Fruit fly (Drosophila melanogaster) whole organism, pupa: Measurements from ENCODE around the gene Grik.

ENCODE experiments used
- CG10348 ChIP-seq: fragments of 200-800 bp; sonication (Bioruptor generic); IDR thresholded peaks from 2 replicates; pipeline ENCODE4 v1.3.6; 2022; ENCODE audit warnings: missing biosample characterization, missing genetic modification characterization
- CG12605 ChIP-seq: fragments of 200-800 bp; sonication (Bioruptor generic); IDR thresholded peaks from 2 replicates; pipeline ENCODE4 v1.3.6; 2022; ENCODE audit warnings: missing biosample characterization, missing genetic modification characterization
- CG13204 ChIP-seq: fragments of 200-800 bp; sonication (Bioruptor generic); optimal IDR thresholded peaks from 2 replicates; lab custom pipeline; 2018; ENCODE audit warnings: missing biosample characterization, mild to moderate bottlenecking, missing genetic modification characterization, moderate library complexity
- CG14655 ChIP-seq: fragments of 200-800 bp; sonication (Bioruptor generic); optimal IDR thresholded peaks from 3 replicates; lab custom pipeline; 2017; ENCODE audit warnings: mild to moderate bottlenecking, missing biosample characterization, missing genetic modification reagents, missing genetic modification characterization
- CG15710 ChIP-seq: fragments of 200-800 bp; sonication (Bioruptor generic); optimal IDR thresholded peaks from 2 replicates; lab custom pipeline; 2018; ENCODE audit warnings: missing biosample characterization, mild to moderate bottlenecking, missing genetic modification characterization, moderate library complexity
- CG17806 ChIP-seq: fragments of 200-800 bp; sonication (Bioruptor generic); optimal IDR thresholded peaks from 2 replicates; lab custom pipeline; 2018; ENCODE audit warnings: missing biosample characterization, mild to moderate bottlenecking, missing genetic modification characterization, moderate library complexity
- CG32121 ChIP-seq: fragments of 200-800 bp; sonication (Bioruptor generic); IDR thresholded peaks from 2 replicates; pipeline ENCODE4 v1.3.6; 2022; ENCODE audit warnings: missing biosample characterization, missing genetic modification characterization
- CG34367 ChIP-seq: fragments of 200-800 bp; sonication (Bioruptor generic); optimal IDR thresholded peaks from 2 replicates; lab custom pipeline; 2018; ENCODE audit warnings: missing biosample characterization, mild to moderate bottlenecking, missing genetic modification characterization
- CG4496 ChIP-seq: fragments of 200-800 bp; sonication (Bioruptor generic); IDR thresholded peaks from 3 replicates; pipeline ENCODE4 v1.3.6; 2022; ENCODE audit warnings: missing biosample characterization, missing genetic modification characterization
- CG8159 ChIP-seq: fragments of 200-800 bp; sonication (Bioruptor generic); optimal IDR thresholded peaks from 3 replicates; lab custom pipeline; 2018; ENCODE audit warnings: missing biosample characterization, mild to moderate bottlenecking, missing genetic modification characterization, moderate library complexity
- CG8301 ChIP-seq: fragments of 200-800 bp; sonication (Bioruptor generic); optimal IDR thresholded peaks from 2 replicates; lab custom pipeline; 2018; ENCODE audit warnings: missing biosample characterization, mild to moderate bottlenecking, missing genetic modification characterization
- CG9948 ChIP-seq: fragments of 200-800 bp; sonication (Bioruptor generic); optimal IDR thresholded peaks from 2 replicates; lab custom pipeline; 2018; ENCODE audit warnings: missing biosample characterization, mild to moderate bottlenecking, missing genetic modification characterization, moderate library complexity
- D1 ChIP-seq: fragments of 200-800 bp; sonication (Bioruptor generic); optimal IDR thresholded peaks from 2 replicates; lab custom pipeline; 2018; ENCODE audit warnings: missing biosample characterization, mild to moderate bottlenecking, missing genetic modification characterization, moderate library complexity
- EcR ChIP-seq: fragments of 200-800 bp; sonication (Bioruptor generic); optimal IDR thresholded peaks from 3 replicates; lab custom pipeline; 2019; ENCODE audit warnings: missing biosample characterization, missing genetic modification characterization, mild to moderate bottlenecking, moderate library complexity, missing genetic modification reagents
- Ets98B ChIP-seq: fragments of 200-800 bp; sonication (Bioruptor generic); IDR thresholded peaks from 2 replicates; pipeline ENCODE4 v1.3.6; 2022; ENCODE audit warnings: missing biosample characterization, missing genetic modification characterization
- Pif1A ChIP-seq: fragments of 200-800 bp; sonication (Bioruptor generic); optimal IDR thresholded peaks from 3 replicates; lab custom pipeline; 2016; ENCODE audit warnings: missing biosample characterization, missing genetic modification characterization
- Pif1B ChIP-seq: fragments of 200-800 bp; sonication (Bioruptor generic); optimal IDR thresholded peaks from 3 replicates; lab custom pipeline; 2016; ENCODE audit warnings: missing biosample characterization, missing genetic modification characterization
- Snoo ChIP-seq: fragments of 200-800 bp; sonication (Bioruptor generic); optimal IDR thresholded peaks from 3 replicates; lab custom pipeline; 2017; ENCODE audit warnings: missing biosample characterization, mild to moderate bottlenecking, missing genetic modification characterization, inconsistent platforms
- fd96Ca ChIP-seq: fragments of 200-800 bp; sonication (Bioruptor generic); IDR thresholded peaks from 3 replicates; pipeline ENCODE4 v1.3.6; 2022; ENCODE audit warnings: missing biosample characterization, missing genetic modification characterization
- gl ChIP-seq: fragments of 200-800 bp; sonication (Bioruptor generic); optimal IDR thresholded peaks from 2 replicates; lab custom pipeline; 2018; ENCODE audit warnings: missing biosample characterization, mild to moderate bottlenecking, missing genetic modification characterization
- rn ChIP-seq: fragments of 200-800 bp; sonication (Bioruptor generic); IDR thresholded peaks from 2 replicates; pipeline ENCODE4 v1.3.6; 2022; ENCODE audit warnings: missing biosample characterization, missing genetic modification characterization

The Grik gene

DNA sequence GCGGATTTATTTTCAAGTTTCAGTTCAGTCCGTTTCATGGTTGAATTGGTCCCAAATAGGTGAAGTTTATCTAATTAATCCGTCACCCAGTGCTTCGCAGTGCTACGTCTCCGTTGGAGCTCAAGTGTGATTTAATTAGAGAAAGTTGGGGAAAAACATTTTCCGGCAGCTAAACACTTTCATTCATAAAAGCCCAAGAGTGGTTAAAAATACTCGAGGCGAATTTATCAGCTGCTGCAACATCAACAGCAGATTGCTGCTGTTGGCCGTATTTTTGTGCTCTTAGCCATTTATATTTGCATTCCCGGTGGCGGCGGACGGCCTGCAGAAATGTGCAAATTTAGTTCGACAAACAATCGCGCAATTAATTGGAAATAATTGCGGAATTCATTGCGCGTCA lies at the start of gene Grik:
Gene Grik, plus strand, starts transcription at position 301 of the 400 bp plus-strand sequence.
- no peak for TF ChIP-seq Snoo (tag; lab: Kevin White, UChicago)
- no peak for TF ChIP-seq Pif1B (GFP tag; lab: Kevin White, UChicago)
- TF ChIP-seq CG12605 (GFP tag; lab: Robert Waterston, UW) = no peak
- TF ChIP-seq D1 (tag; lab: Kevin White, UChicago) = no peak
- no peak for TF ChIP-seq fd96Ca (GFP tag; lab: Robert Waterston, UW)
- TF ChIP-seq gl = no peak
- TF ChIP-seq CG8301 (tag; lab: Kevin White, UChicago) = no peak
- TF ChIP-seq rn (GFP tag; lab: Robert Waterston, UW) = no peak
- TF ChIP-seq CG10348 (GFP tag; lab: Robert Waterston, UW) = no peak
- no peak for TF ChIP-seq CG34367 (tag; lab: Kevin White, UChicago)

DNA sequence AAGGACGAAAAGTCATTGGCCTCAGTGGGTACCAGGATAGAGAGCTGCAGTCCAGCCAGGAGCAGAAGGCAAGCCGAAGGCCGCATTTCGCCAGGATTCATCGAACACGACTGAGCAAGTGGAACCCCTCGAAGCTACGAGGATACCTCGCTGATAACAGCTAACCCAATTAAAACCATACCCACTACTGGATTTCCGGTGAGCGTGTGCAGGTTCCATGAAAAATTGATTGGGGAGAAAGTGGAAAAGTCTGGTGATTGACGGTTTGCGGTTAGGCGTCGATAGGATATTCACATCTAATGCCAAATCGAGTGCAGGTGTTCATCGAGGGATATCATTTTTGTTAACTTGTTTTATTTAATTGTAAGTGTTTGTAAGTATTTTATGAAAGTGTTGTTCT lies 41.9 kb upstream of the Grik start, which contains the start of gene Ir93a:
Gene Ir93a, minus strand, starts transcription at position 101 of the 400 bp plus-strand sequence.
- TF ChIP-seq fd96Ca (GFP tag; lab: Robert Waterston, UW) (no peak), CG12605 (GFP tag; lab: Robert Waterston, UW) (no peak), CG8301 (tag; lab: Kevin White, UChicago) (no peak), Snoo (tag; lab: Kevin White, UChicago) (no peak), Pif1A (GFP tag; lab: Kevin White, UChicago) (no peak), rn (GFP tag; lab: Robert Waterston, UW) (no peak), CG14655 (GFP tag; lab: Kevin White, UChicago) (no peak), gl (no peak), CG34367 (tag; lab: Kevin White, UChicago) (no peak), CG13204 (no peak), CG9948 (no peak), D1 (tag; lab: Kevin White, UChicago) (no peak), CG32121 (no peak), Pif1B (GFP tag; lab: Kevin White, UChicago) (no peak), Ets98B (GFP tag; lab: Robert Waterston, UW) (no peak), CG8159 (tag; lab: Kevin White, UChicago) (no peak), CG15710 (no peak), CG10348 (GFP tag; lab: Robert Waterston, UW) (no peak), CG4496 (GFP tag; lab: Robert Waterston, UW) (no peak)

DNA sequence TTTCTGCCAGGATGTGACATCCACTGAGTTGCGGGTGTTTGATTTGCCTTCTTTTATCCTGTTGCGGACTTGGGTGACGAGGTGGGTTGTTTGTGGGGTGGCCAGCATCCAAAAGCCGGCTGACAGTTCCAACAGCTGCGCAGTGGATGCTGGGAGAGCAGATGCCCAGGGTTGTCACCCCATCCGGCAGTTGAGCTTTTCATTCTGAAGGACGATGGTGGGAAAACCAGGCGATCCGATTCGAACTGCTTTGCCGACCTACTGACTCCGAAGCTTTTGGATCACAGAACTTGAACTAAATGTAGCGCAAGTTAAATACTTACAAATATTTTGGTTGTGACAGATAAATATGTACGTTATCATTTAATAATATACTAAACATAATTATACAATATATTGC lies 35.6 kb upstream of the Grik start, which contains the start of gene KaiR1D:
Gene KaiR1D, minus strand, starts transcription at position 28 of the 400 bp plus-strand sequence.
- TF ChIP-seq CG13204 = no peak
- TF ChIP-seq CG4496 (GFP tag; lab: Robert Waterston, UW) = no peak
- TF ChIP-seq CG14655 (GFP tag; lab: Kevin White, UChicago) = no peak
- TF ChIP-seq fd96Ca (GFP tag; lab: Robert Waterston, UW) = no peak
- TF ChIP-seq Pif1B (GFP tag; lab: Kevin White, UChicago) = no peak
- no peak for TF ChIP-seq gl
- no peak for TF ChIP-seq CG10348 (GFP tag; lab: Robert Waterston, UW)
- no peak for TF ChIP-seq CG15710
- no peak for TF ChIP-seq CG32121
- no peak for TF ChIP-seq CG17806
- TF ChIP-seq CG8301 (tag; lab: Kevin White, UChicago) = no peak
- no peak for TF ChIP-seq CG9948
- no peak for TF ChIP-seq CG8159 (tag; lab: Kevin White, UChicago)

DNA sequence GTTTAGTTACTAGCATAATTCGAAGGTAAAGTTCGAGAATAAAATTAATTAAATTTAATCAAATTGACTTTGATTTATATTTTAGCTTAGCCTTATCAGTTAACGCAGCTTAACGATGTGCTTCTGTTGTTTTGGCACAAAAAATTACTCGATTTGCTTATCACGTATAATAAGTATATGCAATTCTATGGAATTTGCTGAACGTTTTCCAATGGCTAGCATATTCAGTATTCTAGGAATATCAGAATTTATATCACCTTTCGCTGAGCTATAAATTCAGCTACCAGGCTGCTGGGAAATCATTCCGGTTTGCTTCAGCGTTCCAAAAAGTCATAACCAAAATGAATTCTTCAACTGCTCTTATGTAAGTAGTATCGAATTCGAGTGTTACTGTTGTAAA lies 31.0 kb upstream of the Grik start, which contains the start of gene TotA:
Gene TotA, plus strand, starts transcription at position 301 of the 400 bp plus-strand sequence.
- TF ChIP-seq CG15710 (no peak), Pif1B (GFP tag; lab: Kevin White, UChicago) (no peak), D1 (tag; lab: Kevin White, UChicago) (no peak), CG8301 (tag; lab: Kevin White, UChicago) (no peak), CG10348 (GFP tag; lab: Robert Waterston, UW) (no peak), Pif1A (GFP tag; lab: Kevin White, UChicago) (no peak), rn (GFP tag; lab: Robert Waterston, UW) (no peak), Ets98B (GFP tag; lab: Robert Waterston, UW) (no peak), gl (no peak), fd96Ca (GFP tag; lab: Robert Waterston, UW) (no peak), CG17806 (no peak), CG9948 (no peak), CG8159 (tag; lab: Kevin White, UChicago) (no peak), CG13204 (no peak), CG4496 (GFP tag; lab: Robert Waterston, UW) (no peak)

DNA sequence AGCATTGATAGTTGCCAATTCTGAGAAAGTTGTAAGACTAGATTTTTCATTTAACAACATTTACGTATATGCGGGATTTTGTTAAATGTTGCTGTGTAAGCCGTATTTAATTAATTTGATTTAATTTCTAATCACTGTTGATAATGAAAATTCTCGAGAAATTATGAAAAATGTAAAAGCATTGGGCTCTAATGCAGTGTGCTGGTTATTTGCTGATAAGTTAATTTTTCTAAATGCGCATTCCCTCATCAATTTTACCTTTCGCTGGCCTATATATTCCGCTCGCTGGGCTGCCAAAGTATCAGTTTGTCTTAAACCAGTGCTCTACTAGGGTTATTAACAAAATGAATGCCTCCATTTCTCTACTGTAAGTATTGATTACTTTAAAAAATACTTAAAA lies 29.1 kb upstream of the Grik start, which contains the start of gene TotC:
Gene TotC, plus strand, starts transcription at position 301 of the 400 bp plus-strand sequence.
- no peak for TF ChIP-seq D1 (tag; lab: Kevin White, UChicago)
- no peak for TF ChIP-seq Pif1A (GFP tag; lab: Kevin White, UChicago)
- no peak for TF ChIP-seq rn (GFP tag; lab: Robert Waterston, UW)
- TF ChIP-seq CG8159 (tag; lab: Kevin White, UChicago) = no peak
- TF ChIP-seq fd96Ca (GFP tag; lab: Robert Waterston, UW) = no peak
- TF ChIP-seq CG13204 = no peak
- TF ChIP-seq CG34367 (tag; lab: Kevin White, UChicago) = no peak
- TF ChIP-seq Snoo (tag; lab: Kevin White, UChicago) = no peak
- no peak for TF ChIP-seq EcR
- TF ChIP-seq CG8301 (tag; lab: Kevin White, UChicago) = no peak
- no peak for TF ChIP-seq CG12605 (GFP tag; lab: Robert Waterston, UW)
- no peak for TF ChIP-seq CG32121
- TF ChIP-seq CG14655 (GFP tag; lab: Kevin White, UChicago) = no peak
- TF ChIP-seq CG15710 = no peak
- no peak for TF ChIP-seq Pif1B (GFP tag; lab: Kevin White, UChicago)
- no peak for TF ChIP-seq CG17806
- no peak for TF ChIP-seq CG10348 (GFP tag; lab: Robert Waterston, UW)
- TF ChIP-seq Ets98B (GFP tag; lab: Robert Waterston, UW) = no peak
- no peak for TF ChIP-seq CG9948

DNA sequence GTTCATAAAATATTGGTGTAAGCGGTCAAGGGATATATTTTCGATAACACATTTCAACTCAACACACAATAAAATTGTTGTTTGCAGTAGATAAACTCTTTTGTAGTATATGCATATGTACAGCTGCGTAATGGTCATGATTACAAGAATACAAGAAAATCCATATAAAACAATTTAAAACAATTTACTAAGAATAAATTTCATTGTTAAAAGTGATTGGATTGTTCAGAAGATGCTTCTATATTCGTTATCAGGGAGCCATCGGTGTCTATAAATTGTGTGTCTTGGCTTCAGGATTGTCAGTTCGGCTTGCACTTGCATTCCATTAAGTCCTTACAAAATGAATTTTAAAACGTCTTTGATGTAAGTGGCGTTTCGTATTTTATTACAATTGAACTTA lies 28.1 kb upstream of the Grik start, which contains the start of gene TotB:
Gene TotB, plus strand, starts transcription at position 301 of the 400 bp plus-strand sequence.
- no peak for TF ChIP-seq Ets98B (GFP tag; lab: Robert Waterston, UW)
- TF ChIP-seq EcR = no peak
- no peak for TF ChIP-seq D1 (tag; lab: Kevin White, UChicago)
- no peak for TF ChIP-seq Snoo (tag; lab: Kevin White, UChicago)
- no peak for TF ChIP-seq fd96Ca (GFP tag; lab: Robert Waterston, UW)
